Fruit fly (Drosophila melanogaster) whole organism, embryonic: ENCODE results near the gene GlyRS.

ENCODE experiments used
- CG1024 ChIP-seq: fragments of 200-800 bp; sonication (Bioruptor generic); IDR thresholded peaks from 2 replicates; pipeline ENCODE4 v1.3.6; 2022; ENCODE audit warnings: missing biosample characterization, missing genetic modification characterization
- CG10565 ChIP-seq: fragments of 200-800 bp; sonication (Bioruptor generic); optimal IDR thresholded peaks from 3 replicates; lab custom pipeline; 2016; ENCODE audit warnings: missing biosample characterization, mild to moderate bottlenecking, missing genetic modification characterization
- CG10959 ChIP-seq: fragments of 200-800 bp; sonication (Bioruptor generic); IDR thresholded peaks from 2 replicates; pipeline ENCODE4 v1.3.6; 2022; ENCODE audit warnings: missing biosample characterization, missing genetic modification characterization
- CG13775 ChIP-seq: fragments of 200-800 bp; sonication (Bioruptor generic); optimal IDR thresholded peaks from 3 replicates; lab custom pipeline; 2017; ENCODE audit warnings: missing biosample characterization, mild to moderate bottlenecking, missing genetic modification characterization
- CG16815 ChIP-seq: fragments of 200-800 bp; sonication (Bioruptor generic); optimal IDR thresholded peaks from 3 replicates; lab custom pipeline; 2017; ENCODE audit warnings: missing biosample characterization, mild to moderate bottlenecking, missing genetic modification characterization
- CG17328 ChIP-seq: fragments of 200-800 bp; sonication (Bioruptor generic); IDR thresholded peaks from 2 replicates; pipeline ENCODE4 v1.3.6; 2022; ENCODE audit warnings: missing biosample characterization, missing genetic modification characterization
- CG17359 ChIP-seq: fragments of 200-800 bp; sonication (Bioruptor generic); optimal IDR thresholded peaks from 3 replicates; lab custom pipeline; 2018; ENCODE audit warnings: missing biosample characterization, mild to moderate bottlenecking, missing genetic modification characterization, moderate library complexity
- CG17912 ChIP-seq: fragments of 200-800 bp; sonication (Bioruptor generic); optimal IDR thresholded peaks from 2 replicates; lab custom pipeline; 2018; ENCODE audit warnings: missing biosample characterization, mild to moderate bottlenecking, missing genetic modification characterization
- CG18599 ChIP-seq: fragments of 200-800 bp; sonication (Bioruptor generic); optimal IDR thresholded peaks from 3 replicates; lab custom pipeline; 2017; ENCODE audit warnings: missing biosample characterization, missing genetic modification characterization, mild to moderate bottlenecking, moderate library complexity, missing genetic modification reagents
- CG2678 ChIP-seq: fragments of 200-800 bp; sonication (Bioruptor generic); optimal IDR thresholded peaks from 3 replicates; lab custom pipeline; 2019; ENCODE audit warnings: missing biosample characterization, mild to moderate bottlenecking, missing genetic modification characterization, moderate library complexity
- CG3163 ChIP-seq: fragments of 200-800 bp; sonication (Bioruptor generic); optimal IDR thresholded peaks from 3 replicates; lab custom pipeline; 2016; ENCODE audit warnings: missing biosample characterization, missing genetic modification characterization
- CG3407 ChIP-seq: fragments of 200-800 bp; sonication (Bioruptor generic); optimal IDR thresholded peaks from 2 replicates; lab custom pipeline; 2018; ENCODE audit warnings: missing biosample characterization, mild to moderate bottlenecking, missing genetic modification characterization
- CG4730 ChIP-seq: fragments of 200-800 bp; sonication (Bioruptor generic); IDR thresholded peaks from 2 replicates; pipeline ENCODE4 v1.3.6; 2022; ENCODE audit warnings: missing biosample characterization, missing genetic modification characterization
- CG4820 ChIP-seq: fragments of 200-800 bp; sonication (Bioruptor generic); optimal IDR thresholded peaks from 3 replicates; lab custom pipeline; 2016; ENCODE audit warnings: missing biosample characterization, missing genetic modification characterization
- CG6175 ChIP-seq: fragments of 200-800 bp; sonication (Bioruptor generic); IDR thresholded peaks from 3 replicates; pipeline ENCODE4 v1.3.6; 2022; ENCODE audit warnings: missing biosample characterization, missing genetic modification characterization
- CG6654 ChIP-seq: fragments of 200-800 bp; sonication (Bioruptor generic); optimal IDR thresholded peaks from 2 replicates; lab custom pipeline; 2017; ENCODE audit warnings: missing biosample characterization, mild to moderate bottlenecking, missing genetic modification characterization
- CG6791 ChIP-seq: fragments of 200-800 bp; sonication (Bioruptor generic); IDR thresholded peaks from 3 replicates; pipeline ENCODE4 v1.3.6; 2022; ENCODE audit warnings: missing biosample characterization, missing genetic modification characterization; ENCODE audit not compliant: partially characterized antibody
- CG7987 ChIP-seq: fragments of 200-800 bp; sonication (Bioruptor generic); optimal IDR thresholded peaks from 2 replicates; lab custom pipeline; 2018; ENCODE audit warnings: missing biosample characterization, mild to moderate bottlenecking, missing genetic modification characterization, moderate library complexity
- CG8944 ChIP-seq: fragments of 200-800 bp; sonication (Bioruptor generic); optimal IDR thresholded peaks from 3 replicates; lab custom pipeline; 2016; ENCODE audit warnings: missing biosample characterization, missing genetic modification characterization
- CG9215 ChIP-seq: fragments of 200-800 bp; sonication (Bioruptor generic); IDR thresholded peaks from 2 replicates; pipeline ENCODE4 v1.3.6; 2022; ENCODE audit warnings: missing biosample characterization, missing genetic modification characterization
- CG9932 ChIP-seq: fragments of 200-800 bp; sonication (Bioruptor generic); IDR thresholded peaks from 2 replicates; pipeline ENCODE4 v1.3.6; 2022; ENCODE audit warnings: missing biosample characterization, missing genetic modification characterization
- Camta ChIP-seq: fragments of 200-800 bp; sonication (Bioruptor generic); optimal IDR thresholded peaks from 2 replicates; lab custom pipeline; 2016; ENCODE audit warnings: missing biosample characterization, missing genetic modification characterization
- D ChIP-seq, 2 experiments: fragments of 200-800 bp in 1 of 2; fragments of >200 bp in 1 of 2; sonication (Bioruptor generic) in 1 of 2; optimal IDR thresholded peaks; 2 replicates in 1 of 2; 3 replicates in 1 of 2; lab custom pipeline; 2017; ENCODE audit warnings: mild to moderate bottlenecking in 1 of 2, missing biosample characterization in 1 of 2, missing genetic modification characterization in 1 of 2, missing genetic modification reagents in 1 of 2
- E2f1 ChIP-seq: fragments of 200-800 bp; sonication (Bioruptor generic); IDR thresholded peaks from 2 replicates; pipeline ENCODE4 v1.3.6; 2022; ENCODE audit warnings: missing biosample characterization, missing genetic modification characterization
- Hmr ChIP-seq: fragments of 200-800 bp; sonication (Bioruptor generic); optimal IDR thresholded peaks from 3 replicates; lab custom pipeline; 2017; ENCODE audit warnings: mild to moderate bottlenecking, missing biosample characterization, missing genetic modification reagents, missing genetic modification characterization
- MTF-1 ChIP-seq: fragments of 200-800 bp; sonication (Bioruptor generic); optimal IDR thresholded peaks from 2 replicates; lab custom pipeline; 2018; ENCODE audit warnings: missing biosample characterization, mild to moderate bottlenecking, missing genetic modification characterization, borderline replicate concordance
- Meics ChIP-seq: fragments of 200-800 bp; sonication (Bioruptor generic); optimal IDR thresholded peaks from 2 replicates; lab custom pipeline; 2017; ENCODE audit warnings: missing biosample characterization, mild to moderate bottlenecking, missing genetic modification characterization
- Mes4 ChIP-seq: fragments of 200-800 bp; sonication (Bioruptor generic); optimal IDR thresholded peaks from 2 replicates; lab custom pipeline; 2016; ENCODE audit warnings: missing biosample characterization, missing genetic modification characterization
- NK7.1 ChIP-seq: fragments of 200-800 bp; sonication (Bioruptor generic); optimal IDR thresholded peaks from 3 replicates; lab custom pipeline; 2016; ENCODE audit warnings: missing biosample characterization, missing genetic modification characterization
- Nf-YC ChIP-seq: fragments of 200-800 bp; optimal IDR thresholded peaks from 3 replicates; lab custom pipeline; 2019; ENCODE audit warnings: missing biosample characterization, mild to moderate bottlenecking, missing genetic modification characterization, moderate library complexity
- Pdp1 ChIP-seq, 2 experiments: fragments of 200-800 bp; sonication (Bioruptor generic); optimal IDR thresholded peaks; 3 replicates each; lab custom pipeline; 2016; ENCODE audit warnings: missing biosample characterization in 2 of 2, missing genetic modification characterization in 2 of 2, mild to moderate bottlenecking in 1 of 2, moderate library complexity in 1 of 2
- Rx ChIP-seq: fragments of 200-800 bp; sonication (Bioruptor generic); IDR thresholded peaks from 2 replicates; pipeline ENCODE4 v1.3.6; 2022; ENCODE audit warnings: missing biosample characterization, missing genetic modification characterization
- Stat92E ChIP-seq, 3 experiments: fragments of >200 bp in 2 of 3; fragments of 200-800 bp in 1 of 3; sonication (Bioruptor generic) in 1 of 3; optimal IDR thresholded peaks; 2 replicates each; lab custom pipeline; 2017 to 2019; ENCODE audit warnings: missing biosample characterization in 3 of 3, missing genetic modification characterization in 3 of 3, mild to moderate bottlenecking in 1 of 3, moderate library complexity in 1 of 3
- Xrp1 ChIP-seq: fragments of 200-800 bp; sonication (Bioruptor generic); IDR thresholded peaks from 2 replicates; pipeline ENCODE4 v1.3.6; 2022; ENCODE audit warnings: missing biosample characterization, missing genetic modification characterization
- crc ChIP-seq: fragments of 200-800 bp; sonication (Bioruptor generic); optimal IDR thresholded peaks from 2 replicates; lab custom pipeline; 2016; ENCODE audit warnings: missing biosample characterization, missing genetic modification characterization
- crol ChIP-seq: fragments of 200-800 bp; sonication (Bioruptor generic); IDR thresholded peaks from 2 replicates; pipeline ENCODE4 v1.3.6; 2022; ENCODE audit warnings: missing biosample characterization, missing genetic modification characterization
- ftz-f1 ChIP-seq: fragments of 200-800 bp; sonication (Bioruptor generic); optimal IDR thresholded peaks from 2 replicates; lab custom pipeline; 2016; ENCODE audit warnings: missing biosample characterization, missing genetic modification characterization
- ham ChIP-seq: fragments of 200-800 bp; sonication (Bioruptor generic); IDR thresholded peaks from 2 replicates; pipeline ENCODE4 v1.3.6; 2022; ENCODE audit warnings: missing biosample characterization, missing genetic modification characterization
- hb ChIP-seq: fragments of 200-800 bp; sonication (Bioruptor generic); IDR thresholded peaks from 3 replicates; pipeline ENCODE4 v1.3.6; 2022; ENCODE audit warnings: missing biosample characterization, missing genetic modification characterization; ENCODE audit not compliant: partially characterized antibody
- ind ChIP-seq: fragments of 200-800 bp; sonication (Bioruptor generic); optimal IDR thresholded peaks from 3 replicates; lab custom pipeline; 2016; ENCODE audit warnings: missing biosample characterization, missing genetic modification characterization
- nom ChIP-seq: fragments of 200-800 bp; sonication (Bioruptor generic); optimal IDR thresholded peaks from 2 replicates; lab custom pipeline; 2017; ENCODE audit warnings: missing biosample characterization, missing genetic modification characterization, mild to moderate bottlenecking, moderate library complexity, missing genetic modification reagents
- odd ChIP-seq: fragments of 200-800 bp; sonication (Bioruptor generic); optimal IDR thresholded peaks from 2 replicates; lab custom pipeline; 2017; ENCODE audit warnings: missing biosample characterization, mild to moderate bottlenecking, missing genetic modification characterization
- pho ChIP-seq: fragments of 200-800 bp; sonication (Bioruptor generic); optimal IDR thresholded peaks from 2 replicates; lab custom pipeline; 2016; ENCODE audit warnings: missing biosample characterization, missing genetic modification characterization
- row ChIP-seq: fragments of 200-800 bp; sonication (Bioruptor generic); IDR thresholded peaks from 3 replicates; pipeline ENCODE4 v1.3.6; 2022; ENCODE audit warnings: missing biosample characterization, missing genetic modification characterization
- sima ChIP-seq: fragments of 200-800 bp; sonication (Bioruptor generic); optimal IDR thresholded peaks from 2 replicates; lab custom pipeline; 2016; ENCODE audit warnings: missing biosample characterization, missing genetic modification characterization
- tll ChIP-seq, 2 experiments: fragments of 200-800 bp in 1 of 2; fragments of >200 bp in 1 of 2; sonication (Bioruptor generic) in 1 of 2; optimal IDR thresholded peaks; 2 replicates each; lab custom pipeline; 2017 to 2019; ENCODE audit warnings: missing biosample characterization in 2 of 2, missing genetic modification characterization in 2 of 2, mild to moderate bottlenecking in 1 of 2, moderate library complexity in 1 of 2
- vfl ChIP-seq: fragments of 200-800 bp; sonication (Bioruptor generic); optimal IDR thresholded peaks from 2 replicates; lab custom pipeline; 2016; ENCODE audit warnings: missing biosample characterization, missing genetic modification characterization

Gene GlyRS

DNA sequence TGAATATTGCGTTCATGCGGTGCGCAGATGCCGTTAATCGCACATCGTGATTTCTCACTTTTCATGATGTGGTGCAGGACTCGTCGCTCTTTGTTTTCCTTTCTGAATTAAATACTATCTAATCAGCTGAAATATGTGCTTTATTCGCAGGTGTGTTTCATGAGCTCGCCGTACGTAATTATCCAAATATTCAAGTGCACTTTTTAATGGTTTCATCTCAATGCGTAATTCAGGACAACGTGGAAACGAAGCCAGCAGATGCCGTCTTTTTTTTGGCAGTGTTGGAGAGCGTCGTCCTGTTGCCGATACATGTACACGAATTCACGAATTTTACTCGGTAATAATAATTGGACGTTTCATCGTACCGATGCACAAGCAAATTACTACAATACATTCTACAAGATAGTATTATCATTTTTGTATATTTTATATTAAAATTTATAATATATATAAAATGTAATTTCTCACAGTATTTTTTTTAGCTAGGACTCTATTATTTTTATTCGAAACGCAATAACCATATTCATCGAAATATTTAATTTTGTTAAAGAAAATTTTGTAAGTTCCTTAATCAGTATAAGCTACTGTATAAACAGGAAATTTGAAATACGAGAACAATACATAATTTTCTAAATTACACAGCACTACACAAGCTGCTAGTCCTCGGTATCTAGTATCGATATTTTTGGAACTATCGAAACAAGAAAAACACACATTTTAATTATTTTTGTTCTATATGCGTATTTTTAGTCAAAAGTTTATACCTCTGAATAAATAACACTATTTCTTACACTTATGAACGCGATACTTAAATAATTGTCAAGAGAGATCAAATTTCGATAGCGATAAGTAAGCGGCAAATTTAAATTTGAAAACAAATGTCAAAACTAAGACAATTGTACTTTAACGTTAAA is 42.0 kb downstream of the GlyRS start, which contains the start of gene CG12316 (continued):
- peak; percentile 89 for TF ChIP-seq NK7.1 (GFP tag; lab: Kevin White, UChicago)
- TF ChIP-seq Rx (GFP tag; lab: Robert Waterston, UW): peak; percentile 80
- TF ChIP-seq CG17912 (GFP tag; lab: Kevin White, UChicago): peak; percentile 88
- peak; percentile 84 for TF ChIP-seq vfl (GFP tag; lab: Kevin White, UChicago)
- TF ChIP-seq CG9932 (GFP tag; lab: Robert Waterston, UW): peak; percentile 81
- TF ChIP-seq CG17359 (tag; lab: Kevin White, UChicago): peak; percentile 88
- peak; percentile 82 for TF ChIP-seq Nf-YC (tag; lab: Kevin White, UChicago)
- peak; percentile 83 for TF ChIP-seq ind
- TF ChIP-seq CG2678 (tag; lab: Kevin White, UChicago): peak; percentile 94
- TF ChIP-seq MTF-1 (GFP tag; lab: Kevin White, UChicago): peak; percentile 78
- peak; percentile 23 for TF ChIP-seq D (optimal IDR thresholded peaks at IDR 0.05; lab: Kevin White, UChicago)
- peak; percentile 93 for TF ChIP-seq D (GFP tag; optimal IDR thresholded peaks at IDR 0.05; lab: Kevin White, UChicago)
- peak; percentile 84 for TF ChIP-seq sima (GFP tag; lab: Kevin White, UChicago)
- peak; percentile 93 for TF ChIP-seq Xrp1 (GFP tag; lab: Robert Waterston, UW)
- TF ChIP-seq Hmr: peak; percentile 94
- TF ChIP-seq Camta (GFP tag; lab: Kevin White, UChicago): peak; percentile 88
- peak; percentile 96 for TF ChIP-seq row (GFP tag; lab: Robert Waterston, UW)
- TF ChIP-seq CG8944 (GFP tag; lab: Kevin White, UChicago): peak; percentile 90
- TF ChIP-seq crc (GFP tag; lab: Kevin White, UChicago): peak; percentile 89
- TF ChIP-seq CG18599 (GFP tag; lab: Kevin White, UChicago): peak; percentile 96
- TF ChIP-seq CG3407 (GFP tag; lab: Kevin White, UChicago): peak; percentile 85
- TF ChIP-seq tll (GFP tag; optimal IDR thresholded peaks at IDR 0.05; lab: Kevin White, UChicago): peak in 1 of 2 experiments; percentile 4
- peak; percentile 94 for TF ChIP-seq CG13775 (GFP tag; lab: Kevin White, UChicago)
- peak; percentile 85 for TF ChIP-seq CG16815 (GFP tag; lab: Kevin White, UChicago)
- peak; percentile 100 for TF ChIP-seq CG4820 (GFP tag; lab: Kevin White, UChicago)
- peak; percentile 86 for TF ChIP-seq CG10959 (GFP tag; lab: Robert Waterston, UW)
- TF ChIP-seq Meics (GFP tag; lab: Kevin White, UChicago): peak; percentile 93
- TF ChIP-seq CG3163 (GFP tag; lab: Kevin White, UChicago): peak; percentile 76
- TF ChIP-seq Mes4 (GFP tag; lab: Kevin White, UChicago): peak; percentile 95
- peak; percentile 85 for TF ChIP-seq CG7987 (GFP tag; lab: Kevin White, UChicago)
- peak; percentile 95 for TF ChIP-seq nom (GFP tag; lab: Kevin White, UChicago)
- peak; percentile 13 for TF ChIP-seq ftz-f1 (GFP tag; lab: Kevin White, UChicago)
- TF ChIP-seq CG1024 (GFP tag; lab: Robert Waterston, UW): peak; percentile 82
- TF ChIP-seq CG6791 (GFP tag; lab: Robert Waterston, UW): peak; percentile 78
- peak; percentile 78 for TF ChIP-seq CG10565
- peak in 1 of 2 experiments; percentile 93 for TF ChIP-seq Pdp1 (GFP tag; optimal IDR thresholded peaks at IDR 0.05; lab: Kevin White, UChicago)
- TF ChIP-seq ham (GFP tag; lab: Robert Waterston, UW): peak; percentile 40; the same call in 1 of the 2 replicates
- TF ChIP-seq CG6654 (GFP tag; lab: Kevin White, UChicago): peak; percentile 74
- TF ChIP-seq hb (GFP tag; lab: Robert Waterston, UW): no peak; the same call in 2 of the 3 replicates
- peak; percentile 76 for TF ChIP-seq CG9215
- TF ChIP-seq CG17328: peak; percentile 84
- peak; percentile 61; the same call in 1 of the 3 replicates for TF ChIP-seq CG6175
- TF ChIP-seq E2f1: peak; percentile 77
- TF ChIP-seq CG4730: peak; percentile 60
- TF ChIP-seq pho (GFP tag; lab: Kevin White, UChicago): peak; percentile 92
- peak; percentile 92 for TF ChIP-seq odd (GFP tag; lab: Kevin White, UChicago)
- peak in 1 of 3 experiments; percentile 23 for TF ChIP-seq Stat92E (GFP tag; optimal IDR thresholded peaks at IDR 0.05; lab: Kevin White, UChicago)
- no peak for TF ChIP-seq crol (GFP tag; lab: Robert Waterston, UW)
